Fruit fly (Drosophila melanogaster) whole organism, wandering third instar larva: ENCODE data around the gene Sox21b.

Source experiments
- Abd-B ChIP-seq: fragments of >200 bp; optimal IDR thresholded peaks from 2 replicates; lab custom pipeline; 2017; ENCODE audit warnings: missing biosample characterization, missing genetic modification characterization
- CG32264 ChIP-seq: fragments of 200-800 bp; sonication (Bioruptor generic); optimal IDR thresholded peaks from 2 replicates; lab custom pipeline; 2016; ENCODE audit warnings: missing biosample characterization, missing genetic modification characterization
- CG9705 ChIP-seq: fragments of 200-800 bp; sonication (Bioruptor generic); optimal IDR thresholded peaks from 2 replicates; lab custom pipeline; 2018; ENCODE audit warnings: missing biosample characterization, mild to moderate bottlenecking, missing genetic modification characterization
- CrebA ChIP-seq: fragments of 200-800 bp; sonication (Bioruptor generic); optimal IDR thresholded peaks from 2 replicates; lab custom pipeline; 2016; ENCODE audit warnings: missing biosample characterization, mild to moderate bottlenecking, missing genetic modification characterization, borderline replicate concordance
- GATAd ChIP-seq: sonication (Bioruptor generic); optimal IDR thresholded peaks from 2 replicates; lab custom pipeline; 2016; ENCODE audit warnings: missing biosample characterization, missing genetic modification characterization
- HLH106 ChIP-seq: fragments of 200-800 bp; optimal IDR thresholded peaks from 3 replicates; lab custom pipeline; 2019; ENCODE audit warnings: missing biosample characterization, mild to moderate bottlenecking, missing genetic modification characterization, moderate library complexity
- Hnf4 ChIP-seq: fragments of 200-800 bp; sonication (Bioruptor generic); optimal IDR thresholded peaks from 2 replicates; lab custom pipeline; 2016; ENCODE audit warnings: missing biosample characterization, mild to moderate bottlenecking, missing genetic modification characterization
- Hr83 ChIP-seq: fragments of 200-300 bp; sonication (Bioruptor generic); optimal IDR thresholded peaks from 2 replicates; lab custom pipeline; 2016; ENCODE audit warnings: missing biosample characterization, mild to moderate bottlenecking, missing genetic modification characterization, moderate library complexity; ENCODE audit not compliant: poor library complexity, severe bottlenecking
- Jra ChIP-seq: sonication (Bioruptor generic); optimal IDR thresholded peaks from 2 replicates; lab custom pipeline; 2016; ENCODE audit warnings: missing biosample characterization, missing genetic modification characterization
- Mio ChIP-seq: sonication (Bioruptor generic); optimal IDR thresholded peaks from 2 replicates; lab custom pipeline; 2016; ENCODE audit warnings: missing biosample characterization, missing genetic modification characterization
- Myc ChIP-seq: fragments of >200 bp; optimal IDR thresholded peaks from 2 replicates; lab custom pipeline; 2017
- N ChIP-seq: fragments of >200 bp; optimal IDR thresholded peaks from 2 replicates; lab custom pipeline; 2018; ENCODE audit warnings: missing biosample characterization, missing external identifiers, missing genetic modification characterization
- OdsH ChIP-seq: fragments of 200-800 bp; sonication (Bioruptor generic); optimal IDR thresholded peaks from 2 replicates; lab custom pipeline; 2016; ENCODE audit warnings: missing biosample characterization, mild to moderate bottlenecking, missing genetic modification characterization
- Rel ChIP-seq, 2 experiments: fragments of 200-800 bp; sonication (Bioruptor generic) in 1 of 2; optimal IDR thresholded peaks; 2 replicates in 1 of 2; 3 replicates in 1 of 2; lab custom pipeline; 2016 to 2019; ENCODE audit warnings: mild to moderate bottlenecking in 2 of 2, missing biosample characterization in 2 of 2, missing genetic modification characterization in 2 of 2, moderate library complexity in 1 of 2
- Sp1 ChIP-seq: fragments of 200-800 bp; sonication (Bioruptor generic); optimal IDR thresholded peaks from 3 replicates; lab custom pipeline; 2019; ENCODE audit warnings: missing biosample characterization, mild to moderate bottlenecking, missing genetic modification characterization, moderate library complexity
- Vsx2 ChIP-seq: fragments of 200-300, 225-300 bp; sonication (Bioruptor generic); optimal IDR thresholded peaks from 2 replicates; lab custom pipeline; 2018; ENCODE audit warnings: missing biosample characterization, missing genetic modification characterization; ENCODE audit not compliant: partially characterized antibody
- br ChIP-seq: fragments of 200-800 bp; sonication (Bioruptor generic); optimal IDR thresholded peaks from 2 replicates; lab custom pipeline; 2016; ENCODE audit warnings: missing biosample characterization, missing genetic modification characterization
- brk ChIP-seq: fragments of 200-800 bp; sonication (Bioruptor generic); optimal IDR thresholded peaks from 2 replicates; lab custom pipeline; 2016; ENCODE audit warnings: missing biosample characterization, mild to moderate bottlenecking, missing genetic modification characterization
- dl ChIP-seq, 2 experiments: fragments of 175-275, 200-275 bp in 1 of 2; fragments of 200-275 bp in 1 of 2; sonication (Bioruptor generic); optimal IDR thresholded peaks; lab custom pipeline; 2018; ENCODE audit warnings: mild to moderate bottlenecking in 2 of 2, missing biosample characterization in 2 of 2, missing genetic modification characterization in 2 of 2, moderate library complexity in 2 of 2; ENCODE audit not compliant: partially characterized antibody in 2 of 2, insufficient read depth in 1 of 2
- dsf ChIP-seq: sonication (Bioruptor generic); optimal IDR thresholded peaks from 2 replicates; lab custom pipeline; 2016; ENCODE audit warnings: missing biosample characterization, missing genetic modification characterization, borderline replicate concordance
- ey ChIP-seq: fragments of 200-800 bp; sonication (Bioruptor generic); optimal IDR thresholded peaks from 2 replicates; lab custom pipeline; 2016; ENCODE audit warnings: missing biosample characterization, missing genetic modification characterization
- foxo ChIP-seq, 2 experiments: fragments of 200-800 bp; sonication (Bioruptor generic); optimal IDR thresholded peaks; 2 replicates in 1 of 2; 3 replicates in 1 of 2; lab custom pipeline; 2016 to 2017; ENCODE audit warnings: missing biosample characterization in 2 of 2, missing genetic modification characterization in 2 of 2
- fru ChIP-seq: fragments of 200-800 bp; sonication (Bioruptor generic); optimal IDR thresholded peaks from 3 replicates; lab custom pipeline; 2016; ENCODE audit warnings: missing biosample characterization, mild to moderate bottlenecking, missing genetic modification characterization
- h ChIP-seq: fragments of 200-800 bp; sonication (Bioruptor generic); optimal IDR thresholded peaks from 3 replicates; lab custom pipeline; 2016; ENCODE audit warnings: missing biosample characterization, mild to moderate bottlenecking, missing genetic modification characterization
- jim ChIP-seq: fragments of 175-275, 200-325 bp; sonication (Bioruptor generic); optimal IDR thresholded peaks from 2 replicates; lab custom pipeline; 2016; ENCODE audit warnings: missing biosample characterization, mild to moderate bottlenecking, missing genetic modification characterization
- lola ChIP-seq: fragments of >200 bp; optimal IDR thresholded peaks from 2 replicates; lab custom pipeline; 2017; ENCODE audit warnings: missing biosample characterization, missing genetic modification characterization
- pan ChIP-seq: fragments of >200 bp; optimal IDR thresholded peaks from 2 replicates; lab custom pipeline; 2017
- psq ChIP-seq: fragments of 200-800 bp; sonication (Bioruptor generic); optimal IDR thresholded peaks from 3 replicates; lab custom pipeline; 2017; ENCODE audit warnings: missing biosample characterization, mild to moderate bottlenecking, missing genetic modification characterization, moderate library complexity
- rgr ChIP-seq: fragments of 200-800 bp; sonication (Bioruptor generic); optimal IDR thresholded peaks from 3 replicates; lab custom pipeline; 2016; ENCODE audit warnings: missing biosample characterization, mild to moderate bottlenecking, missing genetic modification characterization
- sage ChIP-seq: fragments of 200-800 bp; sonication (Bioruptor generic); optimal IDR thresholded peaks from 2 replicates; lab custom pipeline; 2016; ENCODE audit warnings: missing biosample characterization, mild to moderate bottlenecking, missing genetic modification characterization
- sv ChIP-seq: fragments of 200-800 bp; sonication (Bioruptor generic); optimal IDR thresholded peaks from 3 replicates; lab custom pipeline; 2016; ENCODE audit warnings: missing biosample characterization, missing genetic modification characterization
- tai ChIP-seq: sonication (Bioruptor generic); optimal IDR thresholded peaks from 2 replicates; lab custom pipeline; 2016; ENCODE audit warnings: missing biosample characterization, missing genetic modification characterization
- woc ChIP-seq: sonication (Bioruptor generic); optimal IDR thresholded peaks from 2 replicates; lab custom pipeline; 2016; ENCODE audit warnings: missing biosample characterization, mild to moderate bottlenecking, missing genetic modification characterization

Gene Sox21b

DNA sequence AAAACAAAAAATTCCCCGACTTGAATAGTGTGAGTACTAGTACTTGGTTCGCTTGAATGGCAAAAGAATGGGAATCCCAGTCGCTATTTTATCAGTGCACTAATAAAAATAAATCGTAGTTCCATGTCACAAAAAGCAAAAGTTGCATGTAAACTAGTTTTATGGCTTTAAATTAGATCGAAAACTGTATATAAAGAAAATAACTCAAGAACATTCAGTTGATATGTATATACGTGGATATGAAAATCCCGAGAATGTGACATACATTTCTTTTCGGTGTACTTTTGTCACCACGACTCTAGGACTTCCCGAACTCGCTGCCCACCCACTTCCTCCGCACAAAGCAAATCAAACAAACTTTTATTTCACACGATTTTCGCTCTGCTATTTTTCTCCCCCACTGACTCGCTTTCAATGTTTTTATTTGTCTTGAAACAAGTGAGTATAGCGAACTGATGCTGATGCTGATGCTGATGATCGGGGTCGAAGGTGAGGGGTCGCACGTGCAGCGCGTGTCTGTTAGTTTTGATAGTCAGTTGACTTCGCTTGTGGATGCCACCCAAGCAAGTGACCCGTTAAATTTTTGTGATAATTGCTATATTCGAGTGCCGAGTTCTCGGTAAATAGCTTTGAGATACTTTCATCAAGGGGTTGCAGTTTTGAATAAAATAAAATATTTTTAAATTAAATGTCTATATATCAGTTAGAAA lies 29.5 kb downstream of the Sox21b start:
- TF ChIP-seq Abd-B (no peak), fru (no peak), rgr (GFP tag; lab: Kevin White, UChicago) (no peak), dl (GFP tag; optimal IDR thresholded peaks at IDR 0.05; lab: Kevin White, UChicago; ENCODE audit: insufficient read depth in 1 of 2, partially characterized antibody in 2 of 2) (no peak), woc (no peak)

DNA sequence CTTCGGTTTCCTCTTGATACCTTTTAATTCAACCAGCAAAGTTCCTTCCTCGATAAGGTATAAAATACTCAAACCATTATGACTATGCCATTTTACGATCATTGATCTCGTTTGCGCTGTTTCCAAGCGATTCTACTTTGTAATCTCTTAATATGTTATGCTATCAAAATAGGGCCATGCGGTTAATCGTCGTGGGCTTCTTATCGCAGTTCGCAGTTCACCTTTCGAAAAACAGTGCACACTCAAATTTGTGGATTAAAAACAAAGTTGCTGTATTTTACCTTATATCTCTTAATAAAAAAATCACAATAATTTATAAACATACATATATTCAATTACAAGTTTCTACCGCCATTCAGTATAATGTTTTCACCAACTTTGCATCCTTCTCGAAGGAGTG lies 31.1 kb downstream of the Sox21b start:
- TF ChIP-seq CG32264 (GFP tag; lab: Kevin White, UChicago), result no peak

DNA sequence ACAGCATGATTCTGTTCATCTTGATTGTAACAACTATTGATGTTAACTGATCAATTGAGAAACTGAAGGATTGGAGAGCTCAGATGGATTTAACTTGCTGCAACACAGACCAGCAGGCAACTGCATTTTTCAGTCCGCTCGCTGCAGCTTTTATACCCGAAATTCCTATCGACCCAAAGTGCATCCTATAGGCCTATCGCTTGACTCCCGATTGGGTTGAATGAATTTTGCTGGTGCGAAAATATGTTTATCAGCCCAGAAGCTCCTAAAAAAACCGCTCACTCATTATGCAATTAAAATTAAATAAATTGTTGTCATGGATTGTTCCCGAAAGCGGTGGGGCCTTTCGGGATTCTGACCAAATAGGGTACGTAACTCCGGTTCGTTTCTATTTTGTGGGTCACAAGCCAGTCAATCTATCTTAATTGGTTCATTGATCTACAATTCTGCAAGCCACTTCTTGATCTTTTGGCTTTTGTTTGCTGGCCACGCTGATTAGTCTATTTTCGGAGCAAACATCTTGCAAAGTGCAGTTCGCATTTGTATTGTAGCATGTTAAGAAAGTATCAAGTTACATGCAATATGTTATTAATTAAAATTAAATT lies 33.1 kb downstream of the Sox21b start, which contains the start of gene Fbp1:
Gene Fbp1, minus strand, starts transcription at position 113 of the 605 bp plus-strand sequence.
- peak; percentile 43 for TF ChIP-seq Hnf4 (GFP tag; lab: Kevin White, UChicago)
- no peak for TF ChIP-seq Rel (GFP tag; optimal IDR thresholded peaks at IDR 0.05; lab: Kevin White, UChicago)
- peak; percentile 58 for TF ChIP-seq Rel (tag; optimal IDR thresholded peaks at IDR 0.05; lab: Kevin White, UChicago)
- no peak for TF ChIP-seq foxo (GFP tag; optimal IDR thresholded peaks at IDR 0.05; lab: Kevin White, UChicago)

DNA sequence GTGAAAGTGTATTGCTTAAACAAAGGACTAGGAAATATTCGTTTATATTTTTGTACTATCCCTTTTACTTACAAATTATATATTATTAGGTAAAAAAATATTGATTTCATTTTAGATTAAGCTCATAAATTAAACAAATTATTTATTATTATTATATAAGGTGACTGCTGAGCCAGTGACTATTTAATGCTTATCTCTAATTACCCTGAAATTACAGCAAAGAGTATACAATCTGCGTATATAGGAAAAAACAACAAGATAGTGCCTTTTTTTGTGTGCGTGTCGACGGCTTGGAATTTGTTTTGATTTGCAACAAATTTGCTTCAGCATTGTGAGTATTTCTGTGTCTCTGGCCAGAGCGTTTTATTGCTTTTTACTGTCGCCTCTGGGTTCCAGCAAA lies 41.6 kb downstream of the Sox21b start:
- TF ChIP-seq pan (lab: Kevin White, UChicago) (no peak), rgr (GFP tag; lab: Kevin White, UChicago) (no peak), HLH106 (no peak), Hnf4 (GFP tag; lab: Kevin White, UChicago) (no peak)
- TF ChIP-seq, all 38 proteins: peak for 0

DNA sequence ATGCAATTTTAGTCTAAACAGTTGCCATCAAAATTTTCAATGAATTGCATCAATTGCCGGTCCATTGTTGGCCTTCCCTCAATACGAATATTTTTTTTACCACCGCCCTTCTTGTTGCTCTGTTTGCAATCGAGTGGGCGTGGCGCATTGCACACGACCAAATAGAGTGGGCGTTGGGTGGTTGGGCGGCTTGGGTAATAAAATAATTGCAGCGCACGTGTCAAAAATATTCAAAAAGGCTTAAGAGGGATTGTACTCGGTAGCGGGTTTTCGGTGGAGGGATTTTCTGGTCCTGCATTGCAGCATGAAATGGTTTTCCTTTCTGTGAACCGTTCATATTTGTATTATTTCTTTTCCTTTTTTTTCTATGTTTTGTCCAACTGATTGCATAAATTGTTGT lies 42.1 kb downstream of the Sox21b start:
- TF ChIP-seq N (GFP tag; lab: Kevin White, UChicago) (no peak), Mio (GFP tag; lab: Kevin White, UChicago) (no peak), tai (GFP tag; lab: Kevin White, UChicago) (no peak), ey (GFP tag; lab: Kevin White, UChicago) (no peak), sage (GFP tag; lab: Kevin White, UChicago) (no peak), br (GFP tag; lab: Kevin White, UChicago) (no peak), Jra (GFP tag; lab: Kevin White, UChicago) (no peak), GATAd (no peak), Sp1 (GFP tag; lab: Kevin White, UChicago) (no peak)
- TF ChIP-seq, all 38 proteins: peak for 0

DNA sequence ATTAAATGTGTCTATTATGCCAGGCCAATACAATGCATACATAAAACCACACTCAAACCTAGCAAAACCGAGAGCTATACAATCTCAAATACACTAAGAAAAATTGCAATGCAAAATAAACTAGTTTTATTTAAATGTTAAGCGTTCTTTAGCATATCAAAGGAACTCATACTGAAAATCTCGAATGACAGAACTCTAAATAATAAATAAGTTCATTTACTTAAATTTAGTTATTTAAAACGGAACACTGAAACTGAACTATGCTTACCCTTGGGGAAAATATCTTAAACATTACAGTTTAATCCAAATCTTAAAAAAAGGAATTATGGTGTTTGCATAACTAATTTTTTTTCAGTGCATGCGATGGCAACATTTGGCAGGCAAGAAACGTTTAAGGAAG lies 44.9 kb downstream of the Sox21b start:
- no peak for TF ChIP-seq sage (GFP tag; lab: Kevin White, UChicago)
- no peak for TF ChIP-seq Abd-B
- TF ChIP-seq Hnf4 (GFP tag; lab: Kevin White, UChicago), result no peak
- TF ChIP-seq CrebA (GFP tag; lab: Kevin White, UChicago), result no peak

dm6 chr3L:14083283-14083682 lies 47.8 kb downstream of the Sox21b start, which contains the start of gene CG8100:
Gene CG8100, plus strand, starts transcription at chr3L:14083615.
- TF ChIP-seq foxo (GFP tag; optimal IDR thresholded peaks at IDR 0.05; lab: Kevin White, UChicago) (peak in 1 of 2 experiments; percentile 72), sv (GFP tag; lab: Kevin White, UChicago) (no peak), dsf (no peak), Rel (GFP tag; optimal IDR thresholded peaks at IDR 0.05; lab: Kevin White, UChicago) (peak; percentile 20), Rel (tag; optimal IDR thresholded peaks at IDR 0.05; lab: Kevin White, UChicago) (no peak), jim (GFP tag; lab: Kevin White, UChicago) (no peak), fru (peak; percentile 80), woc (peak; percentile 45), GATAd (no peak), brk (GFP tag; lab: Kevin White, UChicago) (no peak), h (GFP tag; lab: Kevin White, UChicago) (peak; percentile 84), CG9705 (GFP tag; lab: Kevin White, UChicago) (no peak), Hr83 (GFP tag; lab: Kevin White, UChicago) (no peak), psq (peak; percentile 57), OdsH (GFP tag; lab: Kevin White, UChicago) (peak; percentile 76), Sp1 (GFP tag; lab: Kevin White, UChicago) (peak; percentile 65), Myc (no peak), HLH106 (peak; percentile 35), N (GFP tag; lab: Kevin White, UChicago) (no peak), CG32264 (GFP tag; lab: Kevin White, UChicago) (peak; percentile 21), Abd-B (no peak), dl (GFP tag; optimal IDR thresholded peaks at IDR 0.05; lab: Kevin White, UChicago; ENCODE audit: insufficient read depth in 1 of 2, partially characterized antibody in 2 of 2) (no peak), Vsx2 (no peak), CrebA (GFP tag; lab: Kevin White, UChicago) (no peak), ey (GFP tag; lab: Kevin White, UChicago) (peak; percentile 74), lola (GFP tag; lab: Kevin White, UChicago) (no peak), pan (lab: Kevin White, UChicago) (peak; percentile 7), Hnf4 (GFP tag; lab: Kevin White, UChicago) (peak; percentile 48)
